Fruit fly (Drosophila melanogaster): Measurements from ENCODE around the gene ND-ACP.

dm6 chr3L:1358338-1358737 lies 28.6 kb downstream of the ND-ACP start:
- TF ChIP-seq CG8478 (optimal IDR thresholded peaks at IDR 0.05) (no peak), CTCF (optimal IDR thresholded peaks at IDR 0.05) (no peak)
